Fruit fly (Drosophila melanogaster) Kc167 (cell line): ENCODE measurements around the gene RpL34a.

Experiments
- Myc ChIP-seq: fragments of >200 bp; optimal IDR thresholded peaks from 2 replicates; lab custom pipeline; 2017; ENCODE audit warnings: missing external identifiers
- Sin3A ChIP-seq: fragments of >200 bp; optimal IDR thresholded peaks from 2 replicates; lab custom pipeline; 2018; ENCODE audit warnings: missing external identifiers
- h ChIP-seq: fragments of >200 bp; optimal IDR thresholded peaks from 3 replicates; lab custom pipeline; 2018; ENCODE audit warnings: missing external identifiers
- insv ChIP-seq: fragments of >200 bp; optimal IDR thresholded peaks from 3 replicates; lab custom pipeline; 2018; ENCODE audit warnings: missing external identifiers
- psq ChIP-seq: fragments of >200 bp; optimal IDR thresholded peaks from 2 replicates; lab custom pipeline; 2017; ENCODE audit warnings: missing external identifiers
- ttk ChIP-seq: sonication (Bioruptor generic); optimal IDR thresholded peaks from 2 replicates; lab custom pipeline; 2017; ENCODE audit warnings: missing external identifiers

RpL34a gene

DNA sequence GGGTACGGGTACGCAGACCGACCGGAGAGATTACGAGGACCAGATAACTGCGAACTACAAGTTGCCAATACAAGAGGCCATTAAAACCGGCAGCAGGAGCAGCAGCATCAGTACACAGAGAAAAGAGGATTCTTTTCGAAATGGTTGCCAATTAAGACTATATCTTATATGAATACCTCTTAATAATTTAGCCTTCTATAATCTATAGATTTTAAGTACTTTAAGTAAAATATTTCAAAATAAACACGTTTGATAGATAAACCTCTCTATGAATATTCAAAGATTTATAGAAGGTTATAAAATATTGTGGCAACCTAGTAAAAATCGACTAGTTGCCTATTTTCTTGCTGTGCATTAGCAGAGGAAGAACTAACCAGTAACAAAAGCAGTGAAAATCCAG is 36.5 kb upstream of the RpL34a start:
- TF ChIP-seq psq, result no peak
- no peak for TF ChIP-seq insv
- no peak for TF ChIP-seq Sin3A
- TF ChIP-seq ttk (lab: Kevin White, UChicago), result no peak
- TF ChIP-seq Myc (lab: Kevin White, UChicago), result no peak
- no peak for TF ChIP-seq h (lab: Kevin White, UChicago)

DNA sequence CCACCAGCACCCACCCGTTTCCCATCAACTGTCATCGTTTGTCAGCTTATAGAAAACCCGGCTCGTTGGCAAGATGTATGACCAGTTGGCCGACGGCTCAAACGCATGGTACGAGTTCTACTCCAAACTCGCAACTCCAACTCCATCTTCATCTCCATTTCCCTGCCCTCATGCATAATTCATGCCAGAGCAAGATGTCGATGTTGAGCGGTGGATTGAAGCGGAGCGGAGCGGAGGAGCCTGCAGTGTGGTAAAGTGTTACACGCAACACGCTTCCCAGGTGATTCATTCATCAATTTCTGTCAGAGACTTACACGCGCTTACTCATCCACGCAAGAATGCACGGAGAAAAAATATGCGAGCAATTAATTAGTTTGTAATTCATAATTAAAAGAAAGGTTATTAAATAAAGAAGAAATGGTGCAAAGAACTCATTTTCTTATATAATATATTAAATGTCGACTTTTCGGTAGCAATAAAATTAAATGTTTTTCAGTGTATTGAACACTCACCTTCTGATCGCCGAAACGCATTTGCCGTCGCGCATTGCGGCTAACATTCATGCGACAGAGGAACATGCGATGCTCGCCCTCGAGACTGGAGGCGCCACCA is 22.4 kb upstream of the RpL34a start:
- no peak for TF ChIP-seq Sin3A
- TF ChIP-seq insv, result no peak
- no peak for TF ChIP-seq Myc (lab: Kevin White, UChicago)

DNA sequence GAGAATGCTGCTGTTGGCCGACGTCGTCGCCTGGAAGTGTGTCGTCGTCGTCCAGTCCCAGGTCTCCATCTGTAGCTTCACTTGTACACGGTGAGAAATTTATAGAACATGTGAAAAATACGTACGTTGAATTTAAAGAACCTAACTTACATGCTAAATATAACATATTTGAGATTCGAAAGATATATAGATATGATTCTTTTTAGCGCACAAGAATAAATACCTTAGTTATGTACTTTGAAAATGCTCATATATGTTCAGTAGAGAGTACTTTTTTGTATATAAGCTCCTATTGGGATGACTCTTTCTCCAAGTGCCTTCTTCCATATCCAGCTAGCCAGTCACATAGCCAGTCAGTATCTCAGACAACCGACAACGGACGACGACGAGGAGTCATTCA is 16.2 kb upstream of the RpL34a start:
- TF ChIP-seq Myc (lab: Kevin White, UChicago) (no peak), psq (no peak), ttk (lab: Kevin White, UChicago) (no peak), insv (no peak), h (lab: Kevin White, UChicago) (no peak), Sin3A (no peak)

DNA sequence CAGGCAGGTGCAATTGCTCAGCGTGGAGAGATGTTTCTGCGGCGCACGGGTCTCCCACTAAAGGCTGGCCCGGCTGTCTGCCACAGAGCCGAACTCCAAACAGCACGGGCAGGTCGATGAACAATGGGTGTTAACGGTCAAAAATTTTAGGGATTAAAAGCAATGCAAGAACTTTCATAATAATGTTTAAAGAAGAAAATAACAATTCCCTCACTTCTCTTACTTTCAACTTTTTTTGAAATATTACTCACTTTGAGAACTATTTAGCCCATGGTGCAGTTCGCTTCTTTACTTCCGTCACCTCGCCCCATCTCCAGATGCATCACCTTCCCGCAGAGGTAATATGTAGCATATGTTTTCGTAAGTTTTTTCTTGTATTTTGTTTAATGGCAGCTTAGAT is 13.4 kb upstream of the RpL34a start:
- TF ChIP-seq insv (no peak), Myc (lab: Kevin White, UChicago) (no peak), psq (no peak), h (lab: Kevin White, UChicago) (no peak), ttk (lab: Kevin White, UChicago) (no peak), Sin3A (no peak)

DNA sequence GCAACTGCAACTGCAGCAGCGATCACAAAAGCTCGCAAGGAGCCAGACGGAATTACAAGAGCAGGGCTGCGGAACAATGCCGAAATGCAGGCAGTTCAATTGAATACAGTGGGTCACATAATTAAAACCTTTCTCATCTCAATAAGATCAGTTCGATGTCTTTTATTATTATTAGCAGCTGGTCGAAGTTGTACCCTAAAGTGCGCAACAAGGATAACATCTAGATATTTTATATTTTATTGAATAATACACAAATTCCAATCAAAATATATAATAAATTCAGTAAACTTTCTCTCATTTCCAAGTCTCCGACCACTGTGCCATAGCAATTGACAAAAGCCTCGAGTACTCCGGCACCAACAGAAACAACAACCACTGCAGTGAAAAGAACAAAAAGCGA is 9.1 kb upstream of the RpL34a start:
- TF ChIP-seq h (lab: Kevin White, UChicago) (no peak), ttk (lab: Kevin White, UChicago) (no peak), Sin3A (no peak), insv (no peak), psq (no peak)

DNA sequence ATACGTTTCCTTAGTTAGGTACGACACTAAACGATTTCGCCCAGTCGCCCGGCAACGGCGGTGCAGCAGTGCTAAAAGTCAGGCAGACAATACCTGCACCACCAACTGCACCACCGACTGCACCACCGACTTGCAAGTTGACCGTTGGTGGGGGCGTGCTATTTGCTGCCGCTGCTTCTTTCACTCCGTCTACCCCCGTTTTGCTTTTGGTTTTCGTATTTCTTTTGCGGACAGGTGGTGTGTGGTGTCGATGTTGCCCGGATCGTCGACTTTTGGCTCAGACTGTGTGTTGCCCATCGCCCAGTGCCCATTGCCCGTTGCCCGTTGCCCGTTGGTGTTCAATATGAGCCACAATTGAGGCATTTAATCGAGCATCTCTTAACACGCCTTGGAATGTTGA is 5.6 kb upstream of the RpL34a start:
- TF ChIP-seq Sin3A, result no peak
- TF ChIP-seq Myc (lab: Kevin White, UChicago), result no peak
- TF ChIP-seq h (lab: Kevin White, UChicago), result no peak
- TF ChIP-seq insv, result no peak
- TF ChIP-seq ttk (lab: Kevin White, UChicago), result no peak
- TF ChIP-seq psq, result no peak

DNA sequence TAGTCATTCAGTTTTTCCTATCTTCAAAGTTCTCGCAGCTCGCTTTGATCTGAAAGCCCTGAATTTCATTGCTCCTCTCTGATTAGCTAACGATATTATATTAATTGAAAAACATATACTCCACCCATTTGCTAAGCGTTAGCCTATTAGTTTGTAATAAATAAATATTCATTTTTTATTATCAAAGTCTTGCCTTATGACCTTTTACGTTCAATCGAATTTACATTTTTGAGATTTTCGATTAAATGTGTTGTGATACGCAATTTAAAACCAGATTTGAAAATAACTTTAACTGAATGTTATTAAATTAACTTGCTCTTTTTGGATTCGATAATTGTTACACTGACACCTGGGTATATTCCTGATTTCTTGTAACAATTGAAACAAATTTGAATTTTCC is 3.8 kb upstream of the RpL34a start, which contains the start of gene CG14551:
Gene CG14551, minus strand, starts transcription at position 101 of the 400 bp plus-strand sequence.
- TF ChIP-seq Sin3A (no peak), h (lab: Kevin White, UChicago) (no peak), insv (no peak), psq (no peak), ttk (lab: Kevin White, UChicago) (no peak), Myc (lab: Kevin White, UChicago) (no peak)

DNA sequence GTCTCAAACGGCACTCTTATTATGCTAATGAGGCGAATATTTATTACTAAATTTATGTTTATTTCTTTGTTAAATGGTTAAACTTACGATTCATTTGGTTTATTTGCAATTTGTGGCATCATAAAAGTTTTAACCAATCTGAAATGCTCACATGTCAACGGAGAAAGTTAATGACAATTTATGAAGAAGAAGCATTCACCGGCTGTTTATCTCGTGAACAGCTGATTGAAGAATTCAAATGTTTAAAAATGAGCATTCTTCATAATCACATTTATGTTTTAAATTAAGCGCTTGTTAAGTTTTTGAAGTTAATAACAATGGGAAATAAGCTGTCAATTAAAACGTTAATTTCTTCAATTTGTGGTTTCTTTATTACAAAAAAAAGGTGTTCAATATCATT is 1.0 kb downstream of the RpL34a start, which contains the start of the genes PIG-P and Tcs6:
Gene PIG-P, minus strand, starts transcription at position 158 of the 400 bp plus-strand sequence.
Gene Tcs6, minus strand, starts transcription at position 158 of the 400 bp plus-strand sequence.
- TF ChIP-seq h (lab: Kevin White, UChicago) (no peak), Sin3A (no peak), Myc (lab: Kevin White, UChicago) (no peak), psq (no peak), ttk (lab: Kevin White, UChicago) (no peak), insv (no peak)

DNA sequence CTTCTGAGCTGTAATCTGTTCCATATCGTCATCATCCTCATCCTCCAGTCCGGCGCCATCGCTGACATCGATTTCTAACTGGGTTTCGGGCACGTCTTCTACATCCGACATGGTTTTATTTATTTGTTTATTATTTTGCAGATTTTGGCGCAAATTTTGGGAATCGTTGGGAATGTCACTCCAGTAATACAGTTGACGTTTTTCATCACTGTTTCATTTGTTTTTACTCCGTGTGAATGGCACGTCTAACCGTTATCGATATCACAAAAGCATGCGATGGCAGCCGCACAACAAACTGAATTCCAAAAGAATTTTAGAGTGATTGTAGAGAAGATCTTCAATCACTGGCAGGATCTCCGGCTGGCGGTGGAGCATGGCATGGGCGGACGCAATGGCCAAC is 2.7 kb downstream of the RpL34a start, which contains the start of the genes Sld5 and CG14543:
Gene Sld5, minus strand, starts transcription at position 167 of the 400 bp plus-strand sequence.
Gene CG14543, plus strand, starts transcription at position 250 of the 400 bp plus-strand sequence.
- no peak for TF ChIP-seq h (lab: Kevin White, UChicago)
- TF ChIP-seq Sin3A, result no peak
- no peak for TF ChIP-seq insv
- TF ChIP-seq psq, result no peak

DNA sequence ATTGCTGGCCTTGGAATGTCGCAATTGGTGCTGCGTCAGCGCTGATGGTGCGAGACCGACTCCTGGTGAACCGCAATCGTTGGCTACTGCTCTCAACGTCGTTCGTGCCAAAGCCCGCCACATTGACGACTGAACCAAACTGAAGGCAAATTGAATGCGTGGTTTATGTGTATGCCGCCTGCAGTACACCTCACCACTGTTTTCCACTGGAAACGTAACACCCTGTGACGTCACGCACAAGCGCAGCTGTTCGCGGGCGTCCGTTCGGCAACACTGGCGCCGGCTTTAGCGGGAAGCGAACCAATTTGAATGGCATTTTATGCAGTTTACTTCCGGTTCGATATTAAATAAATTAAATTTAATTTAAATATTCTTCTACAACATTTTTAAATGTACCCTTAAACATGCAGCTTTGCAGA is 3.8 kb downstream of the RpL34a start, which contains the start of gene Cmpk:
Gene Cmpk, minus strand, starts transcription at position 225 of the 419 bp plus-strand sequence.
- TF ChIP-seq insv, result no peak
- no peak for TF ChIP-seq psq
- TF ChIP-seq ttk (lab: Kevin White, UChicago), result no peak
- no peak for TF ChIP-seq Myc (lab: Kevin White, UChicago)
- no peak for TF ChIP-seq h (lab: Kevin White, UChicago)
- TF ChIP-seq Sin3A, result no peak

DNA sequence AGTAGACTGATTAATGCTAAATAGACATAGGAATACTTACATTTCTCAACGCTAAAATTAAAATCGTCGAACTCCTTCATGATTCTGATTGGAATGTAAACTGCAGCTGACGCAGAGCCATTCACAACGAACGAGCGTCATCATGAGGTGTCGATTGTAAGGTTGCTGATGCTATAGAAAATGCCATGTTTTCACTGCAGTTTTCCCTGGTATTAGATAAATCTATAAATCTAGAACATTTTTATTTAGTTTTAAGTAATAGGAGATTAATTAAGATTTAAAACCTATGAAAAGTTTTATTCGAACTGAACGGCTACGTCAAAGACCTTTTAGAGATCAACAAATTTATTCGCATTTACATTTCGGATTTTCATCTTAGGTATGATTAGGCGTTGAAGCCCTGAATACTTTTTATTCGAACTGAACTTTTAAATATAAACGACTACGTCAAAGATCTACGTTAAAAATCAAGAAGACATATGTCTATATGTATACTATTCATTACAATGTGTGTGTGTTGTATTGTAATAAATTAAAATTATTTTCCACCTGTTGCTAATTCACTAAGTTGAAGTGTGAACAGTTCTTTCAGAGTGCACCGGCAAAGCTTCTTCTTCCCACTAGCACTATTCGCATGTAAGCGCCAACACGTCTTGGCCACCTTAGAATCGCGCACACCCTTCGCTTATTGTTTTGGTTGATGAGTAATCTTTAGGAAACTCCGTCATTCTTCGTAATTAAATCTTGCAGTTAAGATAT is 6.7 kb downstream of the RpL34a start, which contains the start of the genes Exo84 and Vps2:
Gene Exo84, minus strand, starts transcription at position 108 of the 759 bp plus-strand sequence.
Gene Vps2, plus strand, starts transcription at position 672 of the 759 bp plus-strand sequence.
- TF ChIP-seq Sin3A (no peak), psq (no peak), ttk (lab: Kevin White, UChicago) (no peak), Myc (lab: Kevin White, UChicago) (no peak), h (lab: Kevin White, UChicago) (no peak)

DNA sequence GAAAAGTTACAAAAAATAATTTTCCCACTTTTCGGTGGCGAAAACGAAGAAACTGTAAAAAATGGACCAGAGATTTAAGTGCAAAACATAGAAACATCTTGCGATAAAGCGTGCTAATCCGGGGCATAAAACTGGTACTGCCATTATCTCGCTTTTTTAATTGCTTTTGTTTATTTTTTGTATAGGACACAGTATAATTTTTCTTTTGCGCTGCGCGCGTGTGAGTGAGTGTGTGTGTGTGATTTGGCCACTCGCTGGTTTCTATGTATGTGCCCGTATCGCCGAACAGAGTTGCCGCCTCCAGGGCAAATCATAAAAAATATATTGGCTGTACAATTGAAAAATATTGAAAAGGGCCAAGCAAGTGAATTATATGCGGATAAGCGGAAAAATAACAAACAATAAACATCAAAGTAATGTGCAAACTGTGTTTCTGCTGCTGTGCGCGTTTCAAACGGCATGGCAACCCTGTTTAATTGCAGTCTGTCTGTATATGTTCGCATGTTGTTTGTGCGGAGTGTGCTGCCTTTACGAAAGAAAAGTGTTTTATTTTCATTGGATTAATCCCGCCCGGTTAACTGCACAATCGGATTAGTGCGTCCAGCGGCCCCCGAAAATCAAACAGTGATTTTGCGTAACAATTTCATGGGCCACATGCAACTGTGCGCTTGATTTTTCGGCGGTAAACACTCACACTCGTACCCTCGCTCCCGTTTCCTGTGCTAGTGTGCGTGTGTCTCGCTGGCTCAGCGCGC is 16.8 kb downstream of the RpL34a start:
- no peak for TF ChIP-seq Sin3A
